Fruit fly (Drosophila melanogaster) whole organism, embryonic: ENCODE measurements around the gene Polr2I.
A peak's percentile ranks its signal among the peaks of the same experiment; 100 is the strongest.

ENCODE experiments used
- Atf6 ChIP-seq: fragments of 200-800 bp; sonication (Bioruptor generic); IDR thresholded peaks from 2 replicates; pipeline ENCODE4 v1.3.6; 2022; ENCODE audit warnings: missing biosample characterization, missing genetic modification characterization
- Awh ChIP-seq: fragments of 200-800 bp; sonication (Bioruptor generic); IDR thresholded peaks from 2 replicates; pipeline ENCODE4, ENCODE4 v1.3.6; 2022; ENCODE audit warnings: missing biosample characterization, missing genetic modification characterization
- CG10209 ChIP-seq: fragments of 200-800 bp; sonication (Bioruptor generic); optimal IDR thresholded peaks from 3 replicates; lab custom pipeline; 2017; ENCODE audit warnings: missing biosample characterization, mild to moderate bottlenecking, missing genetic modification characterization, missing genetic modification reagents
- CG10274 ChIP-seq: fragments of 200-800 bp; sonication (Bioruptor generic); optimal IDR thresholded peaks from 3 replicates; lab custom pipeline; 2017; ENCODE audit warnings: missing biosample characterization, mild to moderate bottlenecking, missing genetic modification characterization
- CG11560 ChIP-seq: fragments of 200-800 bp; sonication (Bioruptor generic); IDR thresholded peaks from 3 replicates; pipeline ENCODE4 v1.3.6; 2022; ENCODE audit warnings: missing biosample characterization, missing genetic modification characterization
- CG13775 ChIP-seq: fragments of 200-800 bp; sonication (Bioruptor generic); optimal IDR thresholded peaks from 3 replicates; lab custom pipeline; 2017; ENCODE audit warnings: missing biosample characterization, mild to moderate bottlenecking, missing genetic modification characterization
- CG14965 ChIP-seq: fragments of 200-800 bp; sonication (Bioruptor generic); optimal IDR thresholded peaks from 2 replicates; lab custom pipeline; 2016; ENCODE audit warnings: missing biosample characterization, missing genetic modification characterization, borderline replicate concordance
- CG15514 ChIP-seq: fragments of 200-800 bp; sonication (Bioruptor generic); optimal IDR thresholded peaks from 3 replicates; lab custom pipeline; 2017; ENCODE audit warnings: missing biosample characterization, missing genetic modification characterization, mild to moderate bottlenecking, moderate library complexity, missing genetic modification reagents
- CG17802 ChIP-seq: fragments of 200-800 bp; sonication (Bioruptor generic); optimal IDR thresholded peaks from 2 replicates; lab custom pipeline; 2018; ENCODE audit warnings: missing biosample characterization, mild to moderate bottlenecking, missing genetic modification characterization, moderate library complexity
- CG17829 ChIP-seq: fragments of 200-800 bp; optimal IDR thresholded peaks from 2 replicates; lab custom pipeline; 2019; ENCODE audit warnings: missing biosample characterization, mild to moderate bottlenecking, missing genetic modification characterization, moderate library complexity
- CG32767 ChIP-seq: fragments of 200-800 bp; sonication (Bioruptor generic); IDR thresholded peaks from 2 replicates; pipeline ENCODE4 v1.3.6; 2022; ENCODE audit warnings: missing biosample characterization, missing genetic modification characterization
- CG34224 ChIP-seq: fragments of 200-800 bp; sonication (Bioruptor generic); IDR thresholded peaks from 3 replicates; pipeline ENCODE4 v1.3.6; 2022; ENCODE audit warnings: missing biosample characterization, missing genetic modification characterization; ENCODE audit not compliant: partially characterized antibody
- CG3838 ChIP-seq: fragments of 200-800 bp; sonication (Bioruptor generic); optimal IDR thresholded peaks from 3 replicates; lab custom pipeline; 2016; ENCODE audit warnings: missing biosample characterization, missing genetic modification characterization
- CG6175 ChIP-seq: fragments of 200-800 bp; sonication (Bioruptor generic); IDR thresholded peaks from 3 replicates; pipeline ENCODE4 v1.3.6; 2022; ENCODE audit warnings: missing biosample characterization, missing genetic modification characterization
- CG6813 ChIP-seq: fragments of 200-800 bp; sonication (Bioruptor generic); optimal IDR thresholded peaks from 2 replicates; lab custom pipeline; 2017; ENCODE audit warnings: missing biosample characterization, missing genetic modification characterization, mild to moderate bottlenecking, moderate library complexity, missing genetic modification reagents
- CG7357 ChIP-seq: fragments of 200-800 bp; sonication (Bioruptor generic); IDR thresholded peaks from 3 replicates; pipeline ENCODE4 v1.3.6; 2022; ENCODE audit warnings: missing biosample characterization, missing genetic modification characterization
- CG7372 ChIP-seq: fragments of 200-800 bp; sonication (Bioruptor generic); IDR thresholded peaks from 2 replicates; pipeline ENCODE4 v1.3.6; 2022; ENCODE audit warnings: missing biosample characterization, missing genetic modification characterization
- CG7745 ChIP-seq: fragments of 200-800 bp; sonication (Bioruptor generic); optimal IDR thresholded peaks from 2 replicates; lab custom pipeline; 2018; ENCODE audit warnings: missing biosample characterization, mild to moderate bottlenecking, missing genetic modification characterization, moderate library complexity
- CG8290 ChIP-seq, 3 experiments: fragments of 200-800 bp; sonication (Bioruptor generic); optimal IDR thresholded peaks; 2 replicates each; lab custom pipeline; 2016 to 2019; ENCODE audit warnings: missing biosample characterization in 3 of 3, missing genetic modification characterization in 3 of 3, mild to moderate bottlenecking in 2 of 3, moderate library complexity in 1 of 3
- CG8388 ChIP-seq: fragments of 200-800 bp; sonication (Bioruptor generic); optimal IDR thresholded peaks from 2 replicates; lab custom pipeline; 2019; ENCODE audit warnings: missing biosample characterization, mild to moderate bottlenecking, missing genetic modification characterization, moderate library complexity
- Dek ChIP-seq: fragments of 200-800 bp; sonication (Bioruptor generic); optimal IDR thresholded peaks from 3 replicates; lab custom pipeline; 2019; ENCODE audit warnings: missing biosample characterization, mild to moderate bottlenecking, missing genetic modification characterization, moderate library complexity
- Ets97D ChIP-seq: fragments of 200-800 bp; sonication (Bioruptor generic); optimal IDR thresholded peaks from 3 replicates; lab custom pipeline; 2016; ENCODE audit warnings: missing biosample characterization, missing genetic modification characterization
- HHEX ChIP-seq: fragments of 200-800 bp; sonication (Bioruptor generic); optimal IDR thresholded peaks from 3 replicates; lab custom pipeline; 2017; ENCODE audit warnings: missing biosample characterization, mild to moderate bottlenecking, missing genetic modification characterization, missing genetic modification reagents
- Hand ChIP-seq: fragments of 200-800 bp; sonication (Bioruptor generic); optimal IDR thresholded peaks from 2 replicates; lab custom pipeline; 2017; ENCODE audit warnings: mild to moderate bottlenecking, missing biosample characterization, missing genetic modification reagents, missing genetic modification characterization
- MESR4 ChIP-seq: fragments of 200-800 bp; sonication (Bioruptor generic); optimal IDR thresholded peaks from 2 replicates; lab custom pipeline; 2018; ENCODE audit warnings: missing biosample characterization, mild to moderate bottlenecking, missing genetic modification characterization, moderate library complexity
- Med ChIP-seq: fragments of 200-800 bp; sonication (Bioruptor generic); peaks from one replicate; lab custom pipeline; 2016; ENCODE audit warnings: missing biosample characterization, missing genetic modification characterization, mild to moderate bottlenecking, inconsistent platforms, moderate library complexity
- Mes4 ChIP-seq: fragments of 200-800 bp; sonication (Bioruptor generic); optimal IDR thresholded peaks from 2 replicates; lab custom pipeline; 2016; ENCODE audit warnings: missing biosample characterization, missing genetic modification characterization
- Ptx1 ChIP-seq: fragments of 200-800 bp; sonication (Bioruptor generic); IDR thresholded peaks from 2 replicates; pipeline ENCODE4 v1.3.6; 2022; ENCODE audit warnings: missing biosample characterization, missing genetic modification characterization
- Taf1 ChIP-seq: fragments of 200-800 bp; sonication (Bioruptor generic); IDR thresholded peaks from 2 replicates; pipeline ENCODE4 v1.3.6; 2022; ENCODE audit warnings: missing biosample characterization, missing genetic modification characterization
- Xbp1 ChIP-seq: fragments of 200-800 bp; sonication (Bioruptor generic); optimal IDR thresholded peaks from 3 replicates; lab custom pipeline; 2016; ENCODE audit warnings: missing biosample characterization, mild to moderate bottlenecking, missing genetic modification characterization
- abd-A ChIP-seq: fragments of 200-800 bp; sonication (Bioruptor generic); optimal IDR thresholded peaks from 3 replicates; lab custom pipeline; 2019; ENCODE audit warnings: missing biosample characterization, mild to moderate bottlenecking, missing genetic modification characterization, moderate library complexity
- cato ChIP-seq: fragments of 200-800 bp; sonication (Bioruptor generic); optimal IDR thresholded peaks from 2 replicates; lab custom pipeline; 2016; ENCODE audit warnings: missing biosample characterization, missing genetic modification characterization, borderline replicate concordance
- cg ChIP-seq: fragments of 200-800 bp; sonication (Bioruptor generic); optimal IDR thresholded peaks from 3 replicates; lab custom pipeline; 2019; ENCODE audit warnings: missing biosample characterization, mild to moderate bottlenecking, missing genetic modification characterization, moderate library complexity
- chif ChIP-seq, 2 experiments: fragments of 200-800 bp; sonication (Bioruptor generic); optimal IDR thresholded peaks; 3 replicates each; lab custom pipeline; 2016; ENCODE audit warnings: missing biosample characterization in 2 of 2, missing genetic modification characterization in 2 of 2
- crol ChIP-seq: fragments of 200-800 bp; sonication (Bioruptor generic); IDR thresholded peaks from 2 replicates; pipeline ENCODE4 v1.3.6; 2022; ENCODE audit warnings: missing biosample characterization, missing genetic modification characterization
- dati ChIP-seq: fragments of 200-800 bp; sonication (Bioruptor generic); IDR thresholded peaks from 2 replicates; pipeline ENCODE4 v1.3.6; 2022; ENCODE audit warnings: missing biosample characterization, missing genetic modification characterization
- grau ChIP-seq: fragments of 200-800 bp; optimal IDR thresholded peaks from 3 replicates; lab custom pipeline; 2019; ENCODE audit warnings: missing biosample characterization, mild to moderate bottlenecking, missing genetic modification characterization, moderate library complexity
- ken ChIP-seq: fragments of 200-800 bp; sonication (Bioruptor generic); IDR thresholded peaks from 3 replicates; pipeline ENCODE4 v1.3.6; 2022; ENCODE audit warnings: missing biosample characterization, missing genetic modification characterization
- luna ChIP-seq: fragments of 200-800 bp; sonication (Bioruptor generic); optimal IDR thresholded peaks from 2 replicates; lab custom pipeline; 2016; ENCODE audit warnings: missing biosample characterization, missing genetic modification characterization
- mirr ChIP-seq: fragments of 200-800 bp; sonication (Bioruptor generic); optimal IDR thresholded peaks from 3 replicates; lab custom pipeline; 2018; ENCODE audit warnings: missing biosample characterization, mild to moderate bottlenecking, missing genetic modification characterization
- oc ChIP-seq: fragments of 200-800 bp; sonication (Bioruptor generic); optimal IDR thresholded peaks from 2 replicates; lab custom pipeline; 2018; ENCODE audit warnings: missing biosample characterization, mild to moderate bottlenecking, missing genetic modification characterization, moderate library complexity
- odd ChIP-seq: fragments of 200-800 bp; sonication (Bioruptor generic); optimal IDR thresholded peaks from 2 replicates; lab custom pipeline; 2017; ENCODE audit warnings: missing biosample characterization, mild to moderate bottlenecking, missing genetic modification characterization
- sd ChIP-seq: fragments of 200-800 bp; sonication (Bioruptor generic); optimal IDR thresholded peaks from 3 replicates; lab custom pipeline; 2018; ENCODE audit warnings: missing biosample characterization, mild to moderate bottlenecking, missing genetic modification characterization, moderate library complexity
- sens-2 ChIP-seq: fragments of 200-800 bp; sonication (Bioruptor generic); IDR thresholded peaks from 2 replicates; pipeline ENCODE4 v1.3.6; 2022; ENCODE audit warnings: missing biosample characterization, missing genetic modification characterization
- slbo ChIP-seq: fragments of 200-800 bp; sonication (Bioruptor generic); IDR thresholded peaks from 2 replicates; pipeline ENCODE4 v1.3.6; 2022; ENCODE audit warnings: missing biosample characterization, missing genetic modification characterization
- vvl ChIP-seq: fragments of 200-800 bp; sonication (Bioruptor generic); IDR thresholded peaks from 2 replicates; pipeline ENCODE4 v1.3.6; 2022; ENCODE audit warnings: missing biosample characterization, missing genetic modification characterization
- wek ChIP-seq: fragments of 200-800 bp; sonication (Bioruptor generic); optimal IDR thresholded peaks from 3 replicates; lab custom pipeline; 2018; ENCODE audit warnings: missing biosample characterization, mild to moderate bottlenecking, missing genetic modification characterization, moderate library complexity
- z ChIP-seq: fragments of 200-800 bp; sonication (Bioruptor generic); IDR thresholded peaks from 3 replicates; pipeline ENCODE4 v1.3.6; 2022; ENCODE audit warnings: missing biosample characterization, missing genetic modification characterization

Gene Polr2I

DNA sequence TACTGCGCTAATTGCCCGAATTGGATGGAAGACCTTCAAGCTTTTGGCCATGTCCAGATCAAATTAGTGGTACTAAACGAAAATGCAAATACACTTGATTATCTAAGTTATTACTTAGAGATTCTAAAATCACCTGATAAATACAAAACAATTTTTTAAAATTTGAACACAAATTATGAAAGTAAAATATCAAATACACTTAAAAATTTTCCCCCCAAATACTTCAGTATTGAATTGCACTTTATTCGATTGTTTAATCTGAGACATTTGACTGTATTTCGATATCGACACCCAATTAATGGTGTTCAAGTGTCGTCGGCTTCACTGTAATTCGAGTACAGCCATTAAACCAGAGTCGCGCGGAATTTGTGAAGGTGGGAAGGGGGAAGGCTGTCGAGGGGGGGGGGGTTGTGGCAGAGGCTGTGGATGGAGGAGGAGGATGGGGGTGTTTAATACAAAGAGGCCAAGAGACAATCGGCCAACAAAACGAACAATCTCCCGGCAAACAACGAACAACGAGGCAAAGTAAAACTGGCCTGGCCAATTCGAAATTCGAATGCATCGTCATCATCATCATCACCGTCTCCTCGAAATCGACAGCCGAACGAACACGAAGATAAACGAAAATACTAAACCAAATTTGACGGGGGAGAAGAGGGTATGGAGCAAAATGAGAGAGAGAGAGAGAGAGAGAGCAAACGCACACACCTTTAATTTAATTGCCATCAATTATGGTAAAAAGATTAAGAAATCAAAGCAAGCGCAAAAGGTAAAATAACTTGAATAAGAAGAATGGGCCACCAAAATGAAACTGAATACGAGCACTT is 26.5 kb upstream of the Polr2I start (continued):
- TF ChIP-seq MESR4 (GFP tag; lab: Kevin White, UChicago) (no peak), CG6175 (GFP tag; lab: Robert Waterston, UW) (0 out of 3 replicates have a peak, but pooled peaks have one; percentile 22), crol (GFP tag; lab: Robert Waterston, UW) (peak; percentile 90), chif (GFP tag; optimal IDR thresholded peaks at IDR 0.05; lab: Kevin White, UChicago) (no peak), slbo (0 out of 2 replicates have a peak, but pooled peaks have one; percentile 10), sens-2 (GFP tag; lab: Robert Waterston, UW) (no peak), vvl (GFP tag; lab: Robert Waterston, UW) (peak; percentile 36), cato (no peak), CG15514 (GFP tag; lab: Kevin White, UChicago) (no peak), Dek (tag; lab: Kevin White, UChicago) (no peak), ken (no peak), Med (peak; percentile 14), dati (GFP tag; lab: Robert Waterston, UW) (no peak), sd (peak; percentile 85), CG32767 (no peak), CG7745 (peak; percentile 24), mirr (GFP tag; lab: Kevin White, UChicago) (peak; percentile 22), CG17802 (tag; lab: Kevin White, UChicago) (no peak), CG8290 (GFP tag; optimal IDR thresholded peaks at IDR 0.05; lab: Kevin White, UChicago) (no peak), CG8290 (tag; optimal IDR thresholded peaks at IDR 0.05; lab: Kevin White, UChicago) (peak in 1 of 2 experiments; percentile 9), Hand (GFP tag; lab: Kevin White, UChicago) (no peak), oc (tag; lab: Kevin White, UChicago) (peak; percentile 51), Awh (GFP tag; lab: Robert Waterston, UW) (0 out of 2 replicates have a peak, but pooled peaks have one; percentile 43), CG17829 (tag; lab: Kevin White, UChicago) (no peak), HHEX (GFP tag; lab: Kevin White, UChicago) (no peak), Ptx1 (GFP tag; lab: Robert Waterston, UW) (no peak), abd-A (tag; lab: Kevin White, UChicago) (peak; percentile 63), Ets97D (GFP tag; lab: Kevin White, UChicago) (no peak), grau (tag; lab: Kevin White, UChicago) (peak; percentile 54), CG7372 (GFP tag; lab: Robert Waterston, UW) (no peak)

DNA sequence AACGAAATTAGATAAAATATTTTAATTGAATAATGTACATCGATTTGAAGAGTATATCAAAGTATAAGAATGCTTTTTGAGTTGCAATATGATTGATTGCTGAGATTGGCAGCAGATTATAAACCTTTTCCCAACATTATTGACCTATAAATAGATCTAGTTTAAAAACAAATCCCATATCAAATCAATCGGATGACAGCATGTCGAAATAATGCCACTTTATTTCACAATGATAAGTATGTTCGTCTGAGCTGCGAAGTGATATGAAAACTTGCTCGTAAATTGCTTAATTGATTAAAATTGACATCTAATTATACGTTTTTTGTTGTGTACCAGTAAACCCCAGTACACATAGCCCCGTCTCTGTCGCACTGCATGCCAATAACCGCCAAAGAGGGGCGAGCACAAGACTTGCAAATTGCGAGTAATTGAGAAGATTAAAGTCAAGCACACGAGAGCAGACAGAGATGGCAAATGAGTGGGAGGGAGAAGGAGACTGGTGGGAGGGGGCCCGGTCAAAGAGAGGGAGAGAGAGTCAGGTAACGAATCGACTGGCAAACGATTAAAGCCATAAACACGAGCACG is 25.8 kb upstream of the Polr2I start:
- no peak for TF ChIP-seq Taf1 (GFP tag; lab: Robert Waterston, UW)
- TF ChIP-seq CG10274 (GFP tag; lab: Kevin White, UChicago): no peak
- TF ChIP-seq z (GFP tag; lab: Robert Waterston, UW): no peak
- TF ChIP-seq Xbp1: peak; percentile 45
- TF ChIP-seq CG14965: no peak
- no peak for TF ChIP-seq CG6813
- no peak for TF ChIP-seq wek (GFP tag; lab: Kevin White, UChicago)
- no peak for TF ChIP-seq CG7745
- peak; percentile 68 for TF ChIP-seq CG10209 (GFP tag; lab: Kevin White, UChicago)
- peak; percentile 56 for TF ChIP-seq CG13775 (GFP tag; lab: Kevin White, UChicago)
- no peak for TF ChIP-seq CG11560 (tag; lab: Robert Waterston, UW)
- peak; percentile 60 for TF ChIP-seq luna (GFP tag; lab: Kevin White, UChicago)
- TF ChIP-seq CG7357 (GFP tag; lab: Robert Waterston, UW): no peak
- TF ChIP-seq cg (GFP tag; lab: Kevin White, UChicago): no peak
- no peak for TF ChIP-seq CG3838 (GFP tag; lab: Kevin White, UChicago)
- TF ChIP-seq CG8388 (GFP tag; lab: Kevin White, UChicago): no peak
- TF ChIP-seq CG34224: no peak
- no peak for TF ChIP-seq Atf6 (GFP tag; lab: Robert Waterston, UW)
- no peak for TF ChIP-seq odd (GFP tag; lab: Kevin White, UChicago)
- TF ChIP-seq Mes4: no peak
